Worm (Caenorhabditis elegans): ENCODE measurements around the gene unc-30.

The unc-30 gene

DNA sequence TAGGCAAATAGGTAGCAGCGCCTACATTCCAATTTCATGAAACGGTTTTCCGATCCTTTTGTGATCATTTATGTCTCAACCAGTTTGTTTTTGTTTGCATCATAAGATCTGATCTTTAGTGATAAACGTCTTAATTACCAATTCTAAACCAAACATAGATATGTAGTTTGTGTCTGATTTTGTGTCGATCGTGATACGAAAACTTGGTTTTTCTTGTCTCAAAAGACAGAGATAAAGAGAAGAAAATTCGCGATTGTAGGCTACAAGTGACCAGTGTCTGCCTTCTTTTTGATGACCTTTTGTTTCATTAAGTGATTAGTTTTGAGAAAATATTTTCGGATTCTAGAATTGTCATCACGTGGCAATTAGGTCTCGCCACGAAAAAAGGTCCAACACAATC lies 38.6 kb upstream of the unc-30 start:
- TF ChIP-seq skn-1 (tag; optimal IDR thresholded peaks at IDR 0.05) (peak; percentile 28), nhr-19 (GFP tag; conservative IDR thresholded peaks at IDR 0.05) (peak; percentile 40; the same call in 1 of the 2 replicates), efl-1 (optimal IDR thresholded peaks at IDR 0.05) (no peak), efl-1 (GFP tag; optimal IDR thresholded peaks at IDR 0.05 in 1 of 2) (peak in 1 of 2 experiments; percentile 40), dsc-1 (tag; optimal IDR thresholded peaks at IDR 0.05) (no peak), lin-35 (GFP tag; optimal IDR thresholded peaks at IDR 0.05) (peak in 1 of 2 experiments; percentile 44), grh-1 (GFP tag; IDR thresholded peaks at IDR 0.05) (0 out of 2 replicates have a peak, but pooled peaks have one; percentile 7), lin-39 (tag; optimal IDR thresholded peaks at IDR 0.05) (no peak), mdl-1 (tag; optimal IDR thresholded peaks at IDR 0.05) (no peak), nhr-11 (tag; optimal IDR thresholded peaks at IDR 0.05) (peak; percentile 9), lsy-2 (tag; optimal IDR thresholded peaks at IDR 0.05) (no peak), nhr-71 (tag; optimal IDR thresholded peaks at IDR 0.05) (peak; percentile 59), snu-23 (GFP tag; optimal IDR thresholded peaks at IDR 0.05) (peak; percentile 48), nhr-90 (tag; optimal IDR thresholded peaks at IDR 0.05; ENCODE audit: poor library complexity) (peak; percentile 41), nhr-84 (tag; optimal IDR thresholded peaks at IDR 0.05) (no peak), ceh-88 (GFP tag; IDR thresholded peaks at IDR 0.05) (no peak), zip-4 (GFP tag; optimal IDR thresholded peaks at IDR 0.05) (no peak), lin-14 (GFP tag; optimal IDR thresholded peaks at IDR 0.05) (peak; percentile 71), elt-3 (tag; optimal IDR thresholded peaks at IDR 0.05) (peak in 2 of 6 experiments; percentile 79 to 84), elt-2 (tag; optimal IDR thresholded peaks at IDR 0.05) (no peak), rnt-1 (tag; optimal IDR thresholded peaks at IDR 0.05) (no peak), sox-4 (tag; optimal IDR thresholded peaks at IDR 0.05) (no peak), Y116A8C.19 (tag; optimal IDR thresholded peaks at IDR 0.05; ENCODE audit: borderline replicate concordance) (no peak), blmp-1 (tag; optimal IDR thresholded peaks at IDR 0.05) (peak; percentile 39), unc-130 (tag; optimal IDR thresholded peaks at IDR 0.05) (no peak), nhr-20 (tag; optimal IDR thresholded peaks at IDR 0.05) (peak; percentile 47), tbx-2 (tag; optimal IDR thresholded peaks at IDR 0.05) (peak; percentile 6), nhr-85 (tag) (peak; percentile 95), ceh-90 (tag; optimal IDR thresholded peaks at IDR 0.05) (no peak), ces-1 (GFP tag; optimal IDR thresholded peaks at IDR 0.05) (no peak)

DNA sequence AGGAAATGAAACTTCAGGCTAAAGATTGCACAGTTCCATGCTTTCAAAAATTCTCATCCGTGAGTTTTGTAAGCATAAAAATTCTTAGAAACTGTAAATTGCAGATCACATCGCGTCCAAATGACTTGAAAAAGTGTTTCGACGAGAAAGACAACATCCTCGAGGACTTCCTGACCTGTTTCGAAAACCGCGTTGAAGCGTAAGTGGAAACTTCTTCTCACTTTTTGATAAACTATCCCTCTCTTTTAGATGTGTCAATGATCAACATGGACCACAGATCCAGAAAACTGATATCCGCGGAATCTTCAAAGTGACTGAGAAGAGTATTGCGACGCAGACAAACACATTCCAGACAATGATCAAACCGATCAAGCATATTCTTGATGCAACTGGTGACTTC lies 37.9 kb upstream of the unc-30 start:
- TF ChIP-seq blmp-1 (tag; optimal IDR thresholded peaks at IDR 0.05) (peak; percentile 45), jun-1 (tag; optimal IDR thresholded peaks at IDR 0.05) (no peak), efl-1 (optimal IDR thresholded peaks at IDR 0.05) (no peak), efl-1 (GFP tag; optimal IDR thresholded peaks at IDR 0.05 in 1 of 2) (peak in 1 of 2 experiments; percentile 10)

DNA sequence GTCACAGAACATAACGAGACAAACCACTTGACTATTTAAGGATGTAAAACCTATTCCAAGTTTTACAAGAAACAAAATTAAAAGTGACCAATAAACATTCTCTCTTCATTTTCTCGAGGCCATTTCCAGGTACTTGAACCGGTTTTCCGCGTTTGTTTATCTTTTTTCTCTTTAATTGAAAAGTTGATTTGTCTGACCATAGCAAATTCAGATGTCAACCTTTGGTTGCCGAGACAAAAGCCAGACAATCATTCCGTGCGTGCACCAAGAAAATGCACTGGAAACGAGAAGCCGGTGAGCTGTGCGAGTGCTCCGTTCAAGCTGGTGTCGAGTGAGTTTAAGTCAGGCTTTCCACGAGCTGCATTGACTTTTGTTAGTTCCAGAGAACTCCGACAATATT lies 36.7 kb upstream of the unc-30 start:
- TF ChIP-seq nhr-20 (tag; optimal IDR thresholded peaks at IDR 0.05) = peak; percentile 39
- peak in 1 of 2 experiments; percentile 25 for TF ChIP-seq lsy-2 (tag; optimal IDR thresholded peaks at IDR 0.05)
- TF ChIP-seq rnt-1 (tag; optimal IDR thresholded peaks at IDR 0.05) = peak; percentile 2
- no peak for TF ChIP-seq zag-1 (tag; optimal IDR thresholded peaks at IDR 0.05)
- no peak for TF ChIP-seq ama-1 (optimal IDR thresholded peaks at IDR 0.05)
- peak; percentile 68 for TF ChIP-seq grh-1 (GFP tag; IDR thresholded peaks at IDR 0.05)
- TF ChIP-seq elt-3 (tag; optimal IDR thresholded peaks at IDR 0.05) = peak in 2 of 6 experiments; percentile 30 to 62
- TF ChIP-seq aly-2 (tag; optimal IDR thresholded peaks at IDR 0.05) = no peak
- peak; percentile 45 for TF ChIP-seq blmp-1 (tag; optimal IDR thresholded peaks at IDR 0.05)
- no peak for TF ChIP-seq C16A3.4 (tag; optimal IDR thresholded peaks at IDR 0.05)
- no peak for TF ChIP-seq sup-37 (GFP tag; optimal IDR thresholded peaks at IDR 0.05)
- TF ChIP-seq snu-23 (GFP tag; optimal IDR thresholded peaks at IDR 0.05) = peak; percentile 10
- TF ChIP-seq elt-2 (tag; optimal IDR thresholded peaks at IDR 0.05) = no peak
- no peak for TF ChIP-seq efl-1 (optimal IDR thresholded peaks at IDR 0.05)
- TF ChIP-seq efl-1 (GFP tag; optimal IDR thresholded peaks at IDR 0.05 in 1 of 2) = peak in 1 of 2 experiments; percentile 8
- no peak for TF ChIP-seq mep-1 (tag; optimal IDR thresholded peaks at IDR 0.05)
- TF ChIP-seq lin-35 (GFP tag; optimal IDR thresholded peaks at IDR 0.05) = peak in 1 of 2 experiments; percentile 26
- TF ChIP-seq zip-4 (GFP tag; optimal IDR thresholded peaks at IDR 0.05) = no peak
- no peak for TF ChIP-seq ceh-88 (GFP tag; IDR thresholded peaks at IDR 0.05)
- TF ChIP-seq ets-5 (GFP tag; IDR thresholded peaks at IDR 0.05) = no peak
- no peak for TF ChIP-seq unc-98 (GFP tag; IDR thresholded peaks at IDR 0.05)
- no peak for TF ChIP-seq unc-30 (tag; optimal IDR thresholded peaks at IDR 0.05)
- TF ChIP-seq C34B4.2 (tag; optimal IDR thresholded peaks at IDR 0.05) = no peak
- TF ChIP-seq unc-130 (tag; optimal IDR thresholded peaks at IDR 0.05) = no peak
- TF ChIP-seq unc-62 (GFP tag; optimal IDR thresholded peaks at IDR 0.05) = no peak
- TF ChIP-seq lin-14 (GFP tag; optimal IDR thresholded peaks at IDR 0.05) = peak; percentile 48
- peak; percentile 87 for TF ChIP-seq nhr-85 (tag)
